Fruit fly (Drosophila melanogaster): ENCODE data around the gene CG6813.

The CG6813 gene

dm6 chr3R:11639946-11640588 lies 13.6 kb upstream of the CG6813 start (continued):
- no peak for TF ChIP-seq eg (GFP tag; IDR thresholded peaks at IDR 0.05)

dm6 chr3R:11637586-11637985 lies 11.1 kb upstream of the CG6813 start:
- TF ChIP-seq achi (GFP tag; optimal IDR thresholded peaks at IDR 0.05) (no peak), vri (GFP tag; optimal IDR thresholded peaks at IDR 0.05) (peak; percentile 78)

dm6 chr3R:11628416-11629041 lies 2.1 kb upstream of the CG6813 start, which contains the start of gene CG14712:
Gene CG14712, plus strand, starts transcription at chr3R:11628759.
- TF ChIP-seq vri (GFP tag; optimal IDR thresholded peaks at IDR 0.05) (no peak), cyc (GFP tag; optimal IDR thresholded peaks at IDR 0.05) (peak; percentile 18), CG31627 (GFP tag; optimal IDR thresholded peaks at IDR 0.05) (peak; percentile 13)

DNA sequence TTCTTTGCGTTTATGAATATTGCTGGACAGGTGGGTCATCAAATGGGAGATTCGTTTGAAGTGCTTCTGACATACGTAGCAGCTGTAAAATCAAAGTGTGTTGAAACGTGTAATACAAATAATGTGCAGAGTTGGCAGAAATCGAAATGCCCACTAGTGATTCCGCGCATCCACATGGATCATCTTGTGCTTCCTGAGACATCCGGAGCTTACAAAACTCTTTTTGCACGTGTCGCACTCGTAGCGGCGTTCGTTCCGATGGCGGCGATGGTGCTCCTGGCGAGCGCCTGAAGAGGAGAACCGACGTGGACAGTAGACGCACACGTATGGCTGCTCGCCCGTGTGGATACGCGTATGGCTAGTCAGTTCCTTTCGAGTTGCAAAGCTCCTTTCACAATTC lies 894 bp downstream of the CG6813 start, which contains the start of gene Zaf1:
Gene Zaf1, minus strand, starts transcription at position 101 of the 400 bp plus-strand sequence.
- no peak for TF ChIP-seq cyc (GFP tag; optimal IDR thresholded peaks at IDR 0.05)
- TF ChIP-seq Eip78C (GFP tag): no peak
- TF ChIP-seq CG6808 (GFP tag; optimal IDR thresholded peaks at IDR 0.05): no peak
- no peak for TF ChIP-seq achi (GFP tag; optimal IDR thresholded peaks at IDR 0.05)
- TF ChIP-seq CG11902 (GFP tag; optimal IDR thresholded peaks at IDR 0.05): no peak
- TF ChIP-seq net (GFP tag; optimal IDR thresholded peaks at IDR 0.05): no peak

DNA sequence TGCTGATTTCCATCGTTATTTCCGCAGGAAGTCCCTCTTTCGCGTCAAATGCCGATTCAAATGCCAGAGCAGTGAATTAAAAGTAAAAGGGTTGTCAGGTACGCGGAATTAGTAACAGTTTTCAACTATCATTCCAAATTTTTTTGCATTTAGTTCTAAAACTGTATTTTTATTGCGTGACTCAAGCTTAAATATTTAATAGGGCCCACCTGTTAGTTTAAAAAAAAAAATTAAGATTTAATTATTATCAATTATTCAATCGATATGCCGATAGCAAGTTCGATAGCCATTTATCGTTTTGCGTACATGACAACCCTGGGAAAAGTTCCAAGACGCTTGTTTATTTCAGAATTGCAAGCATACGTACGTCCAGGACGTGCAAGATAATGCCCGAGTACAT lies 3.4 kb downstream of the CG6813 start, which contains the start of gene CG14711:
Gene CG14711, plus strand, starts transcription at position 315 of the 400 bp plus-strand sequence.
- no peak for TF ChIP-seq Hr38 (GFP tag; optimal IDR thresholded peaks at IDR 0.05)
- peak; percentile 44; the same call in 1 of the 2 replicates for TF ChIP-seq Gug (GFP tag; IDR thresholded peaks at IDR 0.05)
- no peak for TF ChIP-seq CG32006 (GFP tag; optimal IDR thresholded peaks at IDR 0.05)
- peak; percentile 83; the same call in 2 of the 3 replicates for TF ChIP-seq eg (GFP tag; IDR thresholded peaks at IDR 0.05)
- peak; percentile 81; the same call in 2 of the 3 replicates for TF ChIP-seq CG6163 (GFP tag; IDR thresholded peaks at IDR 0.05)
- TF ChIP-seq CG16779 (tag; optimal IDR thresholded peaks at IDR 0.05): no peak
- no peak for TF ChIP-seq salr (GFP tag; optimal IDR thresholded peaks at IDR 0.05)
- no peak for TF ChIP-seq CG4318 (GFP tag; optimal IDR thresholded peaks at IDR 0.05)
- TF ChIP-seq CG7368 (GFP tag; optimal IDR thresholded peaks at IDR 0.05): no peak
- TF ChIP-seq fd85E (GFP tag; optimal IDR thresholded peaks at IDR 0.05): no peak
- peak; percentile 65 for TF ChIP-seq CG11762 (GFP tag; optimal IDR thresholded peaks at IDR 0.05; ENCODE audit: insufficient read depth)
- peak; percentile 78 for TF ChIP-seq CG34406 (GFP tag; optimal IDR thresholded peaks at IDR 0.05)
- no peak for TF ChIP-seq CG6854 (GFP tag; optimal IDR thresholded peaks at IDR 0.05)
- TF ChIP-seq fd59A (GFP tag; optimal IDR thresholded peaks at IDR 0.05): peak; percentile 32
- TF ChIP-seq Eip78C (GFP tag): peak; percentile 92
- TF ChIP-seq acj6 (GFP tag; optimal IDR thresholded peaks at IDR 0.05): peak; percentile 86
- TF ChIP-seq Ets21C (GFP tag; optimal IDR thresholded peaks at IDR 0.05): no peak
- TF ChIP-seq Hr39 (GFP tag; optimal IDR thresholded peaks at IDR 0.05): no peak
- peak; percentile 51 for TF ChIP-seq Eip93F (GFP tag; optimal IDR thresholded peaks at IDR 0.05)
- TF ChIP-seq CG1621 (tag; optimal IDR thresholded peaks at IDR 0.05): no peak
- no peak for TF ChIP-seq CG10631 (GFP tag; optimal IDR thresholded peaks at IDR 0.05)
- TF ChIP-seq Smox (GFP tag; optimal IDR thresholded peaks at IDR 0.05): no peak
- TF ChIP-seq CG10669 (GFP tag; optimal IDR thresholded peaks at IDR 0.05): no peak
- TF ChIP-seq CG9139 (GFP tag; optimal IDR thresholded peaks at IDR 0.05): no peak
- peak; percentile 10 for TF ChIP-seq Blimp-1 (GFP tag; optimal IDR thresholded peaks at IDR 0.05)
- TF ChIP-seq CG6276 (GFP tag; optimal IDR thresholded peaks at IDR 0.05): no peak
- TF ChIP-seq Lpt (GFP tag; optimal IDR thresholded peaks at IDR 0.05): peak; percentile 50
- TF ChIP-seq CG15336 (GFP tag; IDR thresholded peaks at IDR 0.05): peak; percentile 61
- no peak for TF ChIP-seq pdm3 (GFP tag; optimal IDR thresholded peaks at IDR 0.05)
- no peak for TF ChIP-seq Sox102F (GFP tag; optimal IDR thresholded peaks at IDR 0.05)
- no peak for TF ChIP-seq Met (GFP tag; optimal IDR thresholded peaks at IDR 0.05)
- TF ChIP-seq lz (GFP tag; optimal IDR thresholded peaks at IDR 0.05): peak; percentile 82
- TF ChIP-seq CG6792 (GFP tag; optimal IDR thresholded peaks at IDR 0.05): peak; percentile 76
- no peak for TF ChIP-seq OdsH (GFP tag; optimal IDR thresholded peaks at IDR 0.05)
- peak; percentile 52 for TF ChIP-seq CG11902 (GFP tag; optimal IDR thresholded peaks at IDR 0.05)
- TF ChIP-seq CG3032 (tag; optimal IDR thresholded peaks at IDR 0.05): peak; percentile 82

Data from whole organism, prepupa.